Worm (Caenorhabditis elegans): Measurements from ENCODE around the gene cdk-1.

cdk-1 gene

DNA sequence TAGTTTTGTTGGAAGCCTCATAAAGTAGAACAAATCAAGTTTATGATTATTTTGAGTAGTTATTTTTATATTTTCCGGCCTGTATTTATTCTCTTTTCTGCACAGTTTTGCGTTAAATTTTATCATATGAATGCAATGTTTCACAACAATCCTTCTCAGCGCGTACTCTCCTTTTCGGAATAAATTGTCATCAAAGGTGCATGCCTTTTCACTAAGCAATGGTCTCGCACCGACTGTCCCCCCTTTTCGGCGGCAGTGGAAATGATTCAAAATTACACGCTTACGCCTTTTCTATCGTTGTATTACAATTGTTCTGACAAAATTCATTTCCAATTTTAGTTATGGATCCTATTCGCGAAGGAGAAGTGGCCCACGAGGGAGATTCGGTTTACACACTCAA lies at the start of gene cdk-1, which contains the start of gene iff-1:
Gene cdk-1 (plus strand): TSS at position 340 of the 400 bp plus-strand sequence.
Gene iff-1 (minus strand): TSS at position 61 of the 400 bp plus-strand sequence.
- TF ChIP-seq lin-15B (tag; optimal IDR thresholded peaks at IDR 0.05) (peak; percentile 30), ceh-82 (tag; optimal IDR thresholded peaks at IDR 0.05) (peak in 1 of 3 experiments; percentile 47), blmp-1 (tag; optimal IDR thresholded peaks at IDR 0.05) (peak; percentile 41), sox-4 (tag; optimal IDR thresholded peaks at IDR 0.05) (no peak), swsn-7 (tag; optimal IDR thresholded peaks at IDR 0.05) (peak; percentile 2), nhr-19 (GFP tag; conservative IDR thresholded peaks at IDR 0.05) (no peak), nhr-77 (tag; optimal IDR thresholded peaks at IDR 0.05) (no peak), efl-1 (optimal IDR thresholded peaks at IDR 0.05) (peak; percentile 87 to 95), efl-1 (GFP tag; optimal IDR thresholded peaks at IDR 0.05 in 1 of 2) (peak; percentile 89 to 98), dpl-1 (GFP tag; optimal IDR thresholded peaks at IDR 0.05) (peak; percentile 79 to 90 (median 86)), isw-1 (GFP tag; IDR thresholded peaks at IDR 0.05) (no peak), xbp-1 (tag; optimal IDR thresholded peaks at IDR 0.05) (peak; percentile 8), unc-86 (tag; optimal IDR thresholded peaks at IDR 0.05) (no peak), lin-35 (GFP tag; optimal IDR thresholded peaks at IDR 0.05) (peak; percentile 82 to 94), irx-1 (tag; optimal IDR thresholded peaks at IDR 0.05) (no peak), nhr-71 (tag; optimal IDR thresholded peaks at IDR 0.05) (peak; percentile 24), rnt-1 (tag; optimal IDR thresholded peaks at IDR 0.05) (peak; percentile 43), ztf-11 (tag; optimal IDR thresholded peaks at IDR 0.05) (no peak), skn-1 (tag; optimal IDR thresholded peaks at IDR 0.05) (peak; percentile 83), snu-23 (GFP tag; optimal IDR thresholded peaks at IDR 0.05) (peak; percentile 40), nhr-85 (tag) (peak; percentile 56), tbx-2 (tag; optimal IDR thresholded peaks at IDR 0.05) (peak; percentile 0), nhr-47 (tag; optimal IDR thresholded peaks at IDR 0.05) (peak; percentile 7), C16A3.4 (tag; optimal IDR thresholded peaks at IDR 0.05) (peak; percentile 43), lsy-2 (tag; optimal IDR thresholded peaks at IDR 0.05) (peak; percentile 57 to 82), hlh-17 (GFP tag; optimal IDR thresholded peaks at IDR 0.05; ENCODE audit: borderline replicate concordance) (no peak)

DNA sequence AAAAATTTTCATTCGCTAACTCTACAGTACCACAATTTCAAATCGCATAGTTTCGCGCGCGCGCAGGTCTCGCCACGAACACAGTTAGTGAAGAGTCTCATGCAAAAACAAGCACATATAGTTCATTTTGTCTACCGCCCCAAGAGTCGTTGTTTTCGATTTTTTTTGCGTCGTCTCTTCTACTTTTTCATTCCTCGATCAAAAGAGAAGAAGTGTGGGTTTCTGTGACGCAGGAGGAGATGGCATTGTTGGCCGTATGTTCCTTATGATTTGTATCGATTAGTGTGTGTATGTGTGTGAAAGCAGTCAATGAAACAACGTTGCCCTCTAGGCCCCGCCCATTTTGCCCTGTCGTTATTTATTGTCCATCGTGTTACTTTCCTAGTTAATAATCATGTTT lies 49.4 kb upstream of the cdk-1 start:
- no peak for TF ChIP-seq snpc-4 (tag; optimal IDR thresholded peaks at IDR 0.05)
- TF ChIP-seq Y116A8C.19 (tag; optimal IDR thresholded peaks at IDR 0.05; ENCODE audit: borderline replicate concordance), result no peak
- TF ChIP-seq fkh-4 (tag; optimal IDR thresholded peaks at IDR 0.05; ENCODE audit: borderline replicate concordance), result no peak
- no peak for TF ChIP-seq nhr-237 (tag; optimal IDR thresholded peaks at IDR 0.05)
- TF ChIP-seq lin-15B (tag; optimal IDR thresholded peaks at IDR 0.05), result no peak
- no peak for TF ChIP-seq hpl-2 (GFP tag; optimal IDR thresholded peaks at IDR 0.05)
- TF ChIP-seq rnt-1 (tag; optimal IDR thresholded peaks at IDR 0.05), result peak; percentile 29
- peak in 1 of 2 experiments; percentile 29 for TF ChIP-seq lin-35 (GFP tag; optimal IDR thresholded peaks at IDR 0.05)
- TF ChIP-seq dpl-1 (GFP tag; optimal IDR thresholded peaks at IDR 0.05), result no peak
- TF ChIP-seq lsy-2 (tag; optimal IDR thresholded peaks at IDR 0.05), result no peak
- no peak for TF ChIP-seq fkh-10 (GFP tag; optimal IDR thresholded peaks at IDR 0.05)
- no peak for TF ChIP-seq pax-3 (tag; optimal IDR thresholded peaks at IDR 0.05)
- TF ChIP-seq C16A3.4 (tag; optimal IDR thresholded peaks at IDR 0.05), result no peak
- TF ChIP-seq alr-1 (tag; optimal IDR thresholded peaks at IDR 0.05; ENCODE audit: borderline replicate concordance), result no peak
- no peak for TF ChIP-seq unc-86 (tag; optimal IDR thresholded peaks at IDR 0.05)
- TF ChIP-seq F16B12.6 (tag; optimal IDR thresholded peaks at IDR 0.05), result no peak
- peak; percentile 65 for TF ChIP-seq nhr-85 (tag)
- no peak for TF ChIP-seq aha-1 (tag; optimal IDR thresholded peaks at IDR 0.05)
- no peak for TF ChIP-seq nhr-71 (tag; optimal IDR thresholded peaks at IDR 0.05)
- TF ChIP-seq efl-1 (optimal IDR thresholded peaks at IDR 0.05), result no peak
- TF ChIP-seq efl-1 (GFP tag; optimal IDR thresholded peaks at IDR 0.05 in 1 of 2), result no peak
- no peak for TF ChIP-seq nhr-76 (tag; optimal IDR thresholded peaks at IDR 0.05)
- TF ChIP-seq xbp-1 (tag; optimal IDR thresholded peaks at IDR 0.05), result no peak
- peak; percentile 54 for TF ChIP-seq blmp-1 (tag; optimal IDR thresholded peaks at IDR 0.05)
- TF ChIP-seq ztf-4 (tag; optimal IDR thresholded peaks at IDR 0.05), result no peak
- TF ChIP-seq elt-2 (tag; optimal IDR thresholded peaks at IDR 0.05), result no peak
- TF ChIP-seq sup-37 (GFP tag; optimal IDR thresholded peaks at IDR 0.05), result no peak
- no peak for TF ChIP-seq tbx-2 (tag; optimal IDR thresholded peaks at IDR 0.05)
- TF ChIP-seq mef-2 (tag; optimal IDR thresholded peaks at IDR 0.05), result no peak
- no peak for TF ChIP-seq ceh-63 (GFP tag; optimal IDR thresholded peaks at IDR 0.05)
- no peak for TF ChIP-seq grh-1 (GFP tag; IDR thresholded peaks at IDR 0.05)
- TF ChIP-seq ztf-11 (tag; optimal IDR thresholded peaks at IDR 0.05), result no peak
- TF ChIP-seq sox-4 (tag; optimal IDR thresholded peaks at IDR 0.05), result no peak
